Worm (Caenorhabditis elegans): ENCODE results near the gene enu-3.1.

Gene enu-3.1

ce11 chrIII:10395990-10396389, 40.1 kb upstream of the enu-3.1 start, which contains the start of gene M03C11.1:
Gene M03C11.1, minus strand, starts transcription at chrIII:10396090.
- no peak for TF ChIP-seq unc-86 (tag; optimal IDR thresholded peaks at IDR 0.05)
- TF ChIP-seq fkh-6 (tag; optimal IDR thresholded peaks at IDR 0.05): no peak
- no peak for TF ChIP-seq ceh-34 (tag; optimal IDR thresholded peaks at IDR 0.05)
- TF ChIP-seq ama-1 (optimal IDR thresholded peaks at IDR 0.05): no peak
- TF ChIP-seq K09A11.1 (tag; optimal IDR thresholded peaks at IDR 0.05; ENCODE audit: insufficient read depth): no peak
- TF ChIP-seq syd-9 (tag; optimal IDR thresholded peaks at IDR 0.05): no peak
- TF ChIP-seq tbx-2 (tag; optimal IDR thresholded peaks at IDR 0.05): no peak
- no peak for TF ChIP-seq pax-1 (tag; optimal IDR thresholded peaks at IDR 0.05)
- TF ChIP-seq ceh-18 (tag; optimal IDR thresholded peaks at IDR 0.05): no peak
- no peak for TF ChIP-seq ref-2 (tag; optimal IDR thresholded peaks at IDR 0.05)
- no peak for TF ChIP-seq rnt-1 (tag; optimal IDR thresholded peaks at IDR 0.05)
- no peak for TF ChIP-seq ahr-1 (tag; optimal IDR thresholded peaks at IDR 0.05)
- no peak for TF ChIP-seq ets-4 (tag; optimal IDR thresholded peaks at IDR 0.05)
- TF ChIP-seq sox-4 (tag; optimal IDR thresholded peaks at IDR 0.05): no peak
- TF ChIP-seq nhr-232 (tag; optimal IDR thresholded peaks at IDR 0.05): no peak
- no peak for TF ChIP-seq ceh-9 (tag; optimal IDR thresholded peaks at IDR 0.05)
- TF ChIP-seq pqm-1 (tag; optimal IDR thresholded peaks at IDR 0.05): no peak
- TF ChIP-seq K02D7.2 (tag; optimal IDR thresholded peaks at IDR 0.05): no peak
- TF ChIP-seq elt-4 (tag; optimal IDR thresholded peaks at IDR 0.05): no peak

ce11 chrIII:10396891-10397502, 39.1 kb upstream of the enu-3.1 start:
- TF ChIP-seq hlh-15 (tag; optimal IDR thresholded peaks at IDR 0.05) (no peak), unc-42 (tag; optimal IDR thresholded peaks at IDR 0.05) (peak; percentile 35), tbx-2 (tag; optimal IDR thresholded peaks at IDR 0.05) (peak; percentile 31), hlh-8 (tag; optimal IDR thresholded peaks at IDR 0.05) (no peak), lim-6 (tag; optimal IDR thresholded peaks at IDR 0.05) (no peak), ceh-14 (tag; optimal IDR thresholded peaks at IDR 0.05) (peak; percentile 59), ttx-3 (tag; optimal IDR thresholded peaks at IDR 0.05) (peak; percentile 9)

ce11 chrIII:10398919-10399318, 37.2 kb upstream of the enu-3.1 start:
- TF ChIP-seq ceh-48 (tag; optimal IDR thresholded peaks at IDR 0.05) (peak; percentile 72), unc-42 (tag; optimal IDR thresholded peaks at IDR 0.05) (peak; percentile 92), unc-86 (tag; optimal IDR thresholded peaks at IDR 0.05) (no peak), zip-5 (tag; optimal IDR thresholded peaks at IDR 0.05) (no peak)

ce11 chrIII:10404918-10405317, 31.2 kb upstream of the enu-3.1 start, which contains the start of the genes M03C11.3 and chl-1:
Gene M03C11.3, plus strand, starts transcription at chrIII:10405070.
Gene chl-1, minus strand, starts transcription at chrIII:10405240.
- no peak for TF ChIP-seq ceh-48 (tag; optimal IDR thresholded peaks at IDR 0.05)
- TF ChIP-seq eyg-1 (tag; optimal IDR thresholded peaks at IDR 0.05): no peak
- no peak for TF ChIP-seq ets-4 (tag; optimal IDR thresholded peaks at IDR 0.05)
- TF ChIP-seq ttx-3 (tag; optimal IDR thresholded peaks at IDR 0.05): no peak
- no peak for TF ChIP-seq tbx-7 (tag; optimal IDR thresholded peaks at IDR 0.05)
- no peak for TF ChIP-seq unc-3 (GFP tag; conservative IDR thresholded peaks at IDR 0.05)
- no peak for TF ChIP-seq unc-3 (tag; optimal IDR thresholded peaks at IDR 0.05)
- no peak for TF ChIP-seq ceh-19 (GFP tag; optimal IDR thresholded peaks at IDR 0.05)

- TF ChIP-seq ceh-30 (tag; optimal IDR thresholded peaks at IDR 0.05) (peak; percentile 17), F13H6.1 (tag; optimal IDR thresholded peaks at IDR 0.05) (no peak), unc-55 (GFP tag; optimal IDR thresholded peaks at IDR 0.05) (peak; percentile 55), tbx-2 (tag; optimal IDR thresholded peaks at IDR 0.05) (peak; percentile 57), pax-1 (tag; optimal IDR thresholded peaks at IDR 0.05) (peak; percentile 75), ttx-3 (tag; optimal IDR thresholded peaks at IDR 0.05) (no peak), ceh-18 (tag; optimal IDR thresholded peaks at IDR 0.05) (peak; percentile 68), unc-42 (tag; optimal IDR thresholded peaks at IDR 0.05) (peak; percentile 66), ets-4 (tag; optimal IDR thresholded peaks at IDR 0.05) (peak; percentile 8), rnt-1 (tag; optimal IDR thresholded peaks at IDR 0.05) (peak; percentile 26), hlh-8 (tag; optimal IDR thresholded peaks at IDR 0.05) (no peak), ceh-31 (tag; optimal IDR thresholded peaks at IDR 0.05) (peak; percentile 66), dve-1 (tag; optimal IDR thresholded peaks at IDR 0.05) (peak; percentile 66), hlh-30 (tag; optimal IDR thresholded peaks at IDR 0.05; ENCODE audit: insufficient read depth) (peak; percentile 4), Y22D7AL.16 (tag; optimal IDR thresholded peaks at IDR 0.05) (peak; percentile 36), nfya-1 (tag; optimal IDR thresholded peaks at IDR 0.05) (peak; percentile 80), sdc-2 (tag; optimal IDR thresholded peaks at IDR 0.05) (no peak), ceh-34 (tag; optimal IDR thresholded peaks at IDR 0.05) (peak; percentile 45), zip-5 (tag; optimal IDR thresholded peaks at IDR 0.05) (no peak)
Observed at ce11 chrIII:10407198-10407663, 28.8 kb upstream of the enu-3.1 start, which contains the start of gene hat-1. Gene hat-1, minus strand, starts transcription at chrIII:10407248.
